Worm (Caenorhabditis elegans): Measurements from ENCODE around the gene C45G9.15.

DNA sequence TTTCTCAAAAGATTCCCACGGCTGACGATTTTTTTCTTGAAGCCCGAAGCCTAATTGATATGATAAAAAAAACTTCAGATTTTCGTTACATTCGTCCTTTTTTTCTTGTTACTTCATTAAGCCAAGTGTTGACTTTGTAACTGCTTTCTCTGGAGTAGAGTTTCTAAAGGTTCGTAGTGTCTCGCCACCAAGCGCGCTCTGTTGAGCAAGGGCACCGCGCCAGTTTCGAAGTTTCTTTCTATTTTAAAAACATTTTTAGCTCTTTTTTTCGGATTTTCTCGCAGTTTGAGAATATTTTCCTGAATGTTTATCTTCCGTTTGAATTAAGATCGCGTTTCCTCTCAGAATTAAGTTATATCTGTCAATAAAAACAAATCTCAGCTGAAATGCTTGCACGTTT, 24.7 kb upstream of the C45G9.15 start:
- TF ChIP-seq nhr-12 (tag; optimal IDR thresholded peaks at IDR 0.05) (no peak), nhr-28 (tag; optimal IDR thresholded peaks at IDR 0.05) (no peak)

Measured in whole organism, L3 larva.